Fruit fly (Drosophila melanogaster): Measurements from ENCODE around the gene Acox3.

Gene Acox3

DNA sequence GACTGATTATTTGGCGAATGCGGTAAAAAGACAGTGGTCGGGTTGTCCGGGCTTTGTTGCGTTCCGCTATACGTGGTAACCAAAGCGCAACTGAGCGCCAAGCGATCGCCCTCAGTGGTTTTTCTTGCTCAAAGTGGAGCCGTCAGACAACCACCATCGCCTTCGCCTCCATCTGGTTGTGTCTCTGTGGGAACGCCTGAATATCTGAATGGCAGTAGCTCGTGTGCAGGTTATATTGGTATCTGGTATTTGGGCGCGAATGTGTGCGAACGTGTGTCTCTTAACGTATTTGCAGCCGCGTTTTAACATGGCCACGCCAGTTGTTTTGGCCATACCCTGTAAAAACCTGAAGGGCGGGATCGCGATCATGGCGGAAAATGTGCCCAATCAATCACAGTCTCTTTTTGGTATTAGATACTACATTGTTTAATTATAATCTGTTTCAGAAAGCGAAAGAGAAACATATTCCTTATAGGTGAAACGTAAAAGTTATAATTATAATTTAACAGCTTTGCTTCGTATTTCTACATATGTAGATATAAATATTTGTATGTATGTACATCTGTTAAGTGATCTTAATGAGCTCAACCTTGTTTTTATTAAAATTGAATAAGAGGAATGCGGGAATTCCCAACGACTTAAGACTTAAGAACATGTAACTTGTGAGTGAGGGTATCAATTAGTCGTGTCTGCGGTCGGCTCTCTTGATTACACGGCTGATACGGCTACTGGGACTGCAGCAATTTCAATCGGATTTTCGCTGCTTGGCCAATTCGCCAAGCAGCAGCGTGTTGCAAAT is 24.0 kb upstream of the Acox3 start:
- no peak for TF ChIP-seq dsf (GFP tag; optimal IDR thresholded peaks at IDR 0.05; ENCODE audit: borderline replicate concordance)
- peak; percentile 44 for TF ChIP-seq pan (optimal IDR thresholded peaks at IDR 0.05)
- no peak for TF ChIP-seq CG9705 (GFP tag; optimal IDR thresholded peaks at IDR 0.05)
- TF ChIP-seq N (GFP tag; optimal IDR thresholded peaks at IDR 0.05), result no peak
- no peak for TF ChIP-seq Hr83 (GFP tag; optimal IDR thresholded peaks at IDR 0.05; ENCODE audit: poor library complexity, severe bottlenecking)
- TF ChIP-seq sage (GFP tag; optimal IDR thresholded peaks at IDR 0.05), result no peak
- peak; percentile 42 for TF ChIP-seq ey (GFP tag; optimal IDR thresholded peaks at IDR 0.05)
- TF ChIP-seq jim (GFP tag; optimal IDR thresholded peaks at IDR 0.05), result no peak
- no peak for TF ChIP-seq lola (GFP tag; optimal IDR thresholded peaks at IDR 0.05)
- no peak for TF ChIP-seq sv (GFP tag; optimal IDR thresholded peaks at IDR 0.05)
- TF ChIP-seq OdsH (GFP tag; optimal IDR thresholded peaks at IDR 0.05), result peak; percentile 38
- no peak for TF ChIP-seq tai (GFP tag; optimal IDR thresholded peaks at IDR 0.05)
- peak; percentile 22 for TF ChIP-seq Sp1 (GFP tag; optimal IDR thresholded peaks at IDR 0.05)
- TF ChIP-seq rgr (GFP tag; optimal IDR thresholded peaks at IDR 0.05), result no peak
- no peak for TF ChIP-seq usp (GFP tag; optimal IDR thresholded peaks at IDR 0.05)
- no peak for TF ChIP-seq Vsx2 (GFP tag; optimal IDR thresholded peaks at IDR 0.05; ENCODE audit: partially characterized antibody)
- no peak for TF ChIP-seq Hr78 (GFP tag; optimal IDR thresholded peaks at IDR 0.05)
- TF ChIP-seq h (GFP tag; optimal IDR thresholded peaks at IDR 0.05), result peak; percentile 58
- peak in 1 of 2 experiments; percentile 46 for TF ChIP-seq foxo (GFP tag; optimal IDR thresholded peaks at IDR 0.05)
- TF ChIP-seq brk (GFP tag; optimal IDR thresholded peaks at IDR 0.05), result no peak
- no peak for TF ChIP-seq Abd-B (GFP tag; optimal IDR thresholded peaks at IDR 0.05)
- TF ChIP-seq woc (GFP tag; optimal IDR thresholded peaks at IDR 0.05), result peak; percentile 60
- peak; percentile 30 for TF ChIP-seq br (GFP tag; optimal IDR thresholded peaks at IDR 0.05)
- no peak for TF ChIP-seq Mio (GFP tag; optimal IDR thresholded peaks at IDR 0.05)
- peak; percentile 34 for TF ChIP-seq Dif (GFP tag; optimal IDR thresholded peaks at IDR 0.05; ENCODE audit: partially characterized antibody)
- peak; percentile 13 for TF ChIP-seq psq (GFP tag; optimal IDR thresholded peaks at IDR 0.05)
- TF ChIP-seq Hnf4 (GFP tag; optimal IDR thresholded peaks at IDR 0.05), result peak; percentile 8
- TF ChIP-seq CrebA (GFP tag; optimal IDR thresholded peaks at IDR 0.05; ENCODE audit: borderline replicate concordance), result no peak
- no peak for TF ChIP-seq dl (GFP tag; optimal IDR thresholded peaks at IDR 0.05; ENCODE audit: insufficient read depth in 1 of 2, partially characterized antibody in 2 of 2)
- TF ChIP-seq Jra (GFP tag; optimal IDR thresholded peaks at IDR 0.05), result no peak
- TF ChIP-seq GATAd (GFP tag; optimal IDR thresholded peaks at IDR 0.05), result no peak
- no peak for TF ChIP-seq dmrt93B (GFP tag; optimal IDR thresholded peaks at IDR 0.05)
- TF ChIP-seq Rel (GFP tag; optimal IDR thresholded peaks at IDR 0.05), result no peak
- peak; percentile 86 for TF ChIP-seq Rel (tag; optimal IDR thresholded peaks at IDR 0.05)
- peak; percentile 19 for TF ChIP-seq HLH106 (tag; optimal IDR thresholded peaks at IDR 0.05)
- no peak for TF ChIP-seq CG32264 (GFP tag; optimal IDR thresholded peaks at IDR 0.05)
- peak; percentile 50 for TF ChIP-seq fru (GFP tag; optimal IDR thresholded peaks at IDR 0.05)
- TF ChIP-seq Dfd (GFP tag; optimal IDR thresholded peaks at IDR 0.05), result no peak
- no peak for TF ChIP-seq Myc (optimal IDR thresholded peaks at IDR 0.05)

DNA sequence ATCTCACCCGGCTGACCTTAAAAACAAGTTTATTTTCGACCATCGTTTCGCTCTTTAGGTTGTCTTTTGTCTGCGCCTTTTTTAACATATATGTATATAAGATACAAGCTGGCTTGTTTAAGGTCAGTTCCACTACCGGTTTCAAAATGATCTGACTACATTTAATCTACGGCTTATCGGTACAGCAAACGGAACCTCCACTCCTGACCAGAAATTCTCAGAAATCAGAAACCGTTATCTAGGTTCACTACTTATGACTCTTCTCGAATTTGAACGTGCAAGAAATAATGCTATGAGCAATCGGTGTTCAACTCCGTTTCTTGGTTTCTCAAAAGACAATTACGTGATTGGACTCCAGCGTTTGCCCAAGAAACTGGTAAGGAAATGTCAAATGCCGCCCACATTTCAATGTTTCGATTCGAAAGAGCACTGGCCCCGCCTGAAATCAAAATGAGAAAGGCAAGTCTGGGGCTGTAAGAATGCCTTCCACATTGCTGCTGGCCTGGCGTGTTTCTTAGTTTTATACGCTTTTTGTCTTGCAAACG is 22.0 kb upstream of the Acox3 start:
- TF ChIP-seq brk (GFP tag; optimal IDR thresholded peaks at IDR 0.05) (no peak), Dfd (GFP tag; optimal IDR thresholded peaks at IDR 0.05) (no peak), Dif (GFP tag; optimal IDR thresholded peaks at IDR 0.05; ENCODE audit: partially characterized antibody) (no peak), Abd-B (GFP tag; optimal IDR thresholded peaks at IDR 0.05) (no peak), sage (GFP tag; optimal IDR thresholded peaks at IDR 0.05) (no peak), dsf (GFP tag; optimal IDR thresholded peaks at IDR 0.05; ENCODE audit: borderline replicate concordance) (no peak), OdsH (GFP tag; optimal IDR thresholded peaks at IDR 0.05) (no peak), CG32264 (GFP tag; optimal IDR thresholded peaks at IDR 0.05) (no peak), N (GFP tag; optimal IDR thresholded peaks at IDR 0.05) (no peak), sv (GFP tag; optimal IDR thresholded peaks at IDR 0.05) (no peak), Rel (GFP tag; optimal IDR thresholded peaks at IDR 0.05) (no peak), Rel (tag; optimal IDR thresholded peaks at IDR 0.05) (no peak), dmrt93B (GFP tag; optimal IDR thresholded peaks at IDR 0.05) (no peak), dl (GFP tag; optimal IDR thresholded peaks at IDR 0.05; ENCODE audit: insufficient read depth in 1 of 2, partially characterized antibody in 2 of 2) (no peak), HLH106 (tag; optimal IDR thresholded peaks at IDR 0.05) (no peak), Hr78 (GFP tag; optimal IDR thresholded peaks at IDR 0.05) (no peak), lola (GFP tag; optimal IDR thresholded peaks at IDR 0.05) (no peak), Hnf4 (GFP tag; optimal IDR thresholded peaks at IDR 0.05) (no peak), Jra (GFP tag; optimal IDR thresholded peaks at IDR 0.05) (no peak), Mio (GFP tag; optimal IDR thresholded peaks at IDR 0.05) (no peak), psq (GFP tag; optimal IDR thresholded peaks at IDR 0.05) (no peak)

All from whole organism, wandering third instar larva.